Worm (Caenorhabditis elegans) whole organism, L1 larva: Measurements from ENCODE around the gene sto-3.
A peak's percentile ranks its signal among the peaks of the same experiment; 100 is the strongest.

Experiments used
- C04F5.9 ChIP-seq: sonication (generic microtip); optimal IDR thresholded peaks from 2 replicates; lab custom pipeline; 2016; ENCODE audit warnings: missing genetic modification characterization, missing compliant biosample characterization
- C16A3.4 ChIP-seq: fragments of 150-350 bp; optimal IDR thresholded peaks from 2 replicates; lab custom pipeline; 2014; ENCODE audit warnings: missing biosample characterization, missing genetic modification characterization
- C34B4.2 ChIP-seq: sonication (generic microtip); optimal IDR thresholded peaks from 2 replicates; lab custom pipeline; 2017; ENCODE audit warnings: mild to moderate bottlenecking, missing genetic modification characterization, missing compliant biosample characterization
- F16B12.6 ChIP-seq: fragments of 150-350 bp; optimal IDR thresholded peaks from 2 replicates; lab custom pipeline; 2014; ENCODE audit warnings: missing biosample characterization, missing genetic modification characterization
- alr-1 ChIP-seq: fragments of 200-800 bp; sonication (Bioruptor generic); optimal IDR thresholded peaks from 2 replicates; lab custom pipeline; 2018; ENCODE audit warnings: borderline replicate concordance, mild to moderate bottlenecking, missing genetic modification characterization, missing compliant biosample characterization
- aly-2 ChIP-seq: fragments of 150-350 bp; optimal IDR thresholded peaks from 2 replicates; lab custom pipeline; 2014; ENCODE audit warnings: missing biosample characterization, missing genetic modification characterization
- ceh-8 ChIP-seq: fragments of 200-800 bp; sonication (Bioruptor generic); optimal IDR thresholded peaks from 2 replicates; lab custom pipeline; 2018; ENCODE audit warnings: mild to moderate bottlenecking, missing genetic modification characterization, moderate library complexity, missing compliant biosample characterization
- ceh-82 ChIP-seq, 3 experiments: fragments of 150-350 bp in 1 of 3; sonication (generic microtip) in 2 of 3; optimal IDR thresholded peaks; 2 replicates each; lab custom pipeline; 2014 to 2017; ENCODE audit warnings: missing biosample characterization in 3 of 3, missing genetic modification characterization in 3 of 3
- ceh-88 ChIP-seq: fragments of 200-800 bp; sonication (Bioruptor generic); IDR thresholded peaks from 2 replicates; pipeline ENCODE4 v1.3.6; 2022; ENCODE audit warnings: missing genetic modification characterization, missing compliant biosample characterization
- ces-1 ChIP-seq: fragments of 150-350 bp; optimal IDR thresholded peaks from 2 replicates; lab custom pipeline; 2014; ENCODE audit warnings: missing biosample characterization, missing genetic modification reagents, missing genetic modification characterization
- dpl-1 ChIP-seq, 3 experiments: fragments of 150-350 bp in 2 of 3; sonication (generic microtip) in 1 of 3; optimal IDR thresholded peaks; 2 replicates each; lab custom pipeline; 2014 to 2017; ENCODE audit warnings: missing biosample characterization in 3 of 3, missing genetic modification characterization in 3 of 3, missing genetic modification reagents in 3 of 3
- efl-1 ChIP-seq, 4 experiments: fragments of 150-350 bp; optimal IDR thresholded peaks in 3 of 4; peaks in 1 of 4; 1 replicate in 1 of 4; 2 replicates in 3 of 4; lab custom pipeline; 2014; ENCODE audit warnings: missing biosample characterization in 2 of 4, missing genetic modification characterization in 2 of 4, missing genetic modification reagents in 2 of 4
- egl-13 ChIP-seq: sonication (generic microtip); optimal IDR thresholded peaks from 2 replicates; lab custom pipeline; 2016; ENCODE audit warnings: missing genotype, missing genetic modification reagents, missing genetic modification characterization, missing compliant biosample characterization
- egl-27 ChIP-seq, 2 experiments: fragments of 150-350 bp in 1 of 2; sonication (generic microtip); optimal IDR thresholded peaks; 3 replicates each; lab custom pipeline; 2017 to 2018; ENCODE audit warnings: missing biosample characterization in 2 of 2, missing genetic modification characterization in 2 of 2, missing genetic modification reagents in 2 of 2
- elt-2 ChIP-seq: sonication (generic microtip); optimal IDR thresholded peaks from 2 replicates; lab custom pipeline; 2016; ENCODE audit warnings: missing genetic modification characterization, mild to moderate bottlenecking, inconsistent platforms, missing compliant biosample characterization, missing genetic modification reagents
- elt-3 ChIP-seq, 6 experiments: fragments of 150-350 bp in 1 of 6; sonication (generic microtip); optimal IDR thresholded peaks; 2 replicates each; lab custom pipeline; 2017 to 2018; ENCODE audit warnings: missing biosample characterization in 6 of 6, missing genetic modification characterization in 6 of 6, inconsistent platforms in 1 of 6
- ets-5 ChIP-seq: fragments of 200-800 bp; sonication (Bioruptor generic); IDR thresholded peaks from 2 replicates; pipeline ENCODE4 v1.3.6; 2022; ENCODE audit warnings: missing genetic modification characterization, missing compliant biosample characterization
- fkh-4 ChIP-seq: sonication (generic microtip); optimal IDR thresholded peaks from 2 replicates; lab custom pipeline; 2016; ENCODE audit warnings: missing compliant biosample characterization, missing genetic modification characterization, borderline replicate concordance
- grh-1 ChIP-seq: fragments of 200-800 bp; sonication (Bioruptor generic); IDR thresholded peaks from 2 replicates; pipeline ENCODE4 v1.3.6; 2022; ENCODE audit warnings: missing genetic modification reagents, missing genetic modification characterization, missing compliant biosample characterization
- hlh-17 ChIP-seq: fragments of 200-800 bp; sonication (Bioruptor generic); optimal IDR thresholded peaks from 2 replicates; lab custom pipeline; 2018; ENCODE audit warnings: missing genetic modification characterization, mild to moderate bottlenecking, missing compliant biosample characterization, moderate library complexity, borderline replicate concordance
- hlh-4 ChIP-seq: sonication (generic microtip); optimal IDR thresholded peaks from 2 replicates; lab custom pipeline; 2016; ENCODE audit warnings: mild to moderate bottlenecking, missing genetic modification characterization, missing compliant biosample characterization
- hpl-2 ChIP-seq: fragments of 150-350 bp; optimal IDR thresholded peaks from 2 replicates; lab custom pipeline; 2014; ENCODE audit warnings: missing biosample characterization, missing genetic modification reagents, missing genetic modification characterization
- jun-1 ChIP-seq: fragments of 150-350 bp; optimal IDR thresholded peaks from 2 replicates; lab custom pipeline; 2014; ENCODE audit warnings: missing biosample characterization, missing genetic modification reagents, missing genetic modification characterization
- lin-14 ChIP-seq: fragments of 200-800 bp; sonication (Bioruptor generic); optimal IDR thresholded peaks from 2 replicates; lab custom pipeline; 2018; ENCODE audit warnings: mild to moderate bottlenecking, missing genetic modification characterization, moderate library complexity, missing compliant biosample characterization
- lin-15B ChIP-seq: fragments of 150-350 bp; sonication (generic microtip); optimal IDR thresholded peaks from 3 replicates; lab custom pipeline; 2014; ENCODE audit warnings: missing biosample characterization, missing genetic modification characterization
- lin-35 ChIP-seq, 2 experiments: fragments of 150-350 bp; optimal IDR thresholded peaks; 2 replicates each; lab custom pipeline; 2014; ENCODE audit warnings: missing biosample characterization in 2 of 2, missing genetic modification characterization in 2 of 2, missing genetic modification reagents in 2 of 2
- lir-3 ChIP-seq: sonication (generic microtip); optimal IDR thresholded peaks from 2 replicates; lab custom pipeline; 2016; ENCODE audit warnings: mild to moderate bottlenecking, missing genetic modification characterization, moderate library complexity, missing compliant biosample characterization; ENCODE audit not compliant: poor library complexity
- lsy-2 ChIP-seq, 2 experiments: fragments of 150-350 bp; optimal IDR thresholded peaks; 2 replicates each; lab custom pipeline; 2014; ENCODE audit warnings: missing biosample characterization in 2 of 2, missing genetic modification characterization in 2 of 2
- mab-9 ChIP-seq: fragments of 200-800 bp; sonication (Bioruptor generic); IDR thresholded peaks from 2 replicates; pipeline ENCODE4 v1.3.6; 2022; ENCODE audit warnings: missing genetic modification reagents, missing genetic modification characterization, missing compliant biosample characterization
- mdl-1 ChIP-seq, 2 experiments: fragments of 150-350 bp; optimal IDR thresholded peaks; 2 replicates each; lab custom pipeline; 2014 to 2017; ENCODE audit warnings: missing biosample characterization in 2 of 2, missing genetic modification characterization in 2 of 2, inconsistent platforms in 1 of 2
- mep-1 ChIP-seq: fragments of 150-350 bp; optimal IDR thresholded peaks from 2 replicates; lab custom pipeline; 2014; ENCODE audit warnings: missing biosample characterization, missing genetic modification characterization
- nhr-12 ChIP-seq: sonication (generic microtip); optimal IDR thresholded peaks from 2 replicates; lab custom pipeline; 2017; ENCODE audit warnings: missing biosample characterization, missing genetic modification characterization
- nhr-20 ChIP-seq: sonication (generic microtip); optimal IDR thresholded peaks from 2 replicates; lab custom pipeline; 2016; ENCODE audit warnings: mild to moderate bottlenecking, missing genetic modification characterization, missing compliant biosample characterization
- nhr-237 ChIP-seq: fragments of 150-350 bp; optimal IDR thresholded peaks from 2 replicates; lab custom pipeline; 2014; ENCODE audit warnings: missing biosample characterization, missing genetic modification characterization
- nhr-28 ChIP-seq: fragments of 150-350 bp; optimal IDR thresholded peaks from 2 replicates; lab custom pipeline; 2014; ENCODE audit warnings: missing biosample characterization, missing genetic modification characterization
- nhr-47 ChIP-seq: sonication (generic microtip); optimal IDR thresholded peaks from 2 replicates; lab custom pipeline; 2016; ENCODE audit warnings: mild to moderate bottlenecking, missing genetic modification characterization, moderate library complexity, missing compliant biosample characterization
- nhr-76 ChIP-seq: sonication (generic microtip); optimal IDR thresholded peaks from 2 replicates; lab custom pipeline; 2017; ENCODE audit warnings: missing biosample characterization, missing genetic modification characterization
- nhr-77 ChIP-seq: fragments of 150-350 bp; optimal IDR thresholded peaks from 2 replicates; lab custom pipeline; 2014; ENCODE audit warnings: missing biosample characterization, missing genetic modification characterization
- nhr-84 ChIP-seq: sonication (generic microtip); optimal IDR thresholded peaks from 2 replicates; lab custom pipeline; 2017; ENCODE audit warnings: missing biosample characterization, missing genetic modification characterization
- pax-3 ChIP-seq: fragments of 200-800 bp; sonication (Bioruptor generic); optimal IDR thresholded peaks from 2 replicates; lab custom pipeline; 2018; ENCODE audit warnings: mild to moderate bottlenecking, missing genetic modification characterization, moderate library complexity, missing compliant biosample characterization
- snpc-4 ChIP-seq: fragments of 150-350 bp; optimal IDR thresholded peaks from 2 replicates; lab custom pipeline; 2014; ENCODE audit warnings: missing biosample characterization, missing genetic modification characterization
- snu-23 ChIP-seq: sonication (generic microtip); optimal IDR thresholded peaks from 2 replicates; lab custom pipeline; 2016; ENCODE audit warnings: missing genetic modification characterization, missing compliant biosample characterization
- sox-4 ChIP-seq: sonication (generic microtip); optimal IDR thresholded peaks from 2 replicates; lab custom pipeline; 2016; ENCODE audit warnings: missing genetic modification characterization, missing compliant biosample characterization
- sptf-1 ChIP-seq: fragments of 150-350 bp; optimal IDR thresholded peaks from 2 replicates; lab custom pipeline; 2014; ENCODE audit warnings: missing biosample characterization, missing genetic modification characterization
- sup-37 ChIP-seq: fragments of 200-800 bp; sonication (Bioruptor generic); optimal IDR thresholded peaks from 2 replicates; lab custom pipeline; 2018; ENCODE audit warnings: mild to moderate bottlenecking, missing genetic modification characterization, missing compliant biosample characterization
- swsn-7 ChIP-seq: sonication (generic microtip); optimal IDR thresholded peaks from 2 replicates; lab custom pipeline; 2016; ENCODE audit warnings: missing genetic modification characterization, missing compliant biosample characterization
- tlp-1 ChIP-seq: fragments of 150-350 bp; optimal IDR thresholded peaks from 2 replicates; lab custom pipeline; 2014; ENCODE audit warnings: missing biosample characterization, missing genetic modification characterization
- unc-86 ChIP-seq: sonication (generic microtip); optimal IDR thresholded peaks from 2 replicates; lab custom pipeline; 2016; ENCODE audit warnings: missing genetic modification characterization, missing compliant biosample characterization
- unc-98 ChIP-seq: fragments of 200-800 bp; sonication (Bioruptor generic); IDR thresholded peaks from 2 replicates; pipeline ENCODE4 v1.3.6; 2022; ENCODE audit warnings: missing genetic modification characterization, missing compliant biosample characterization
- xbp-1 ChIP-seq: sonication (generic microtip); optimal IDR thresholded peaks from 2 replicates; lab custom pipeline; 2016; ENCODE audit warnings: missing genetic modification characterization, missing compliant biosample characterization

Gene sto-3

DNA sequence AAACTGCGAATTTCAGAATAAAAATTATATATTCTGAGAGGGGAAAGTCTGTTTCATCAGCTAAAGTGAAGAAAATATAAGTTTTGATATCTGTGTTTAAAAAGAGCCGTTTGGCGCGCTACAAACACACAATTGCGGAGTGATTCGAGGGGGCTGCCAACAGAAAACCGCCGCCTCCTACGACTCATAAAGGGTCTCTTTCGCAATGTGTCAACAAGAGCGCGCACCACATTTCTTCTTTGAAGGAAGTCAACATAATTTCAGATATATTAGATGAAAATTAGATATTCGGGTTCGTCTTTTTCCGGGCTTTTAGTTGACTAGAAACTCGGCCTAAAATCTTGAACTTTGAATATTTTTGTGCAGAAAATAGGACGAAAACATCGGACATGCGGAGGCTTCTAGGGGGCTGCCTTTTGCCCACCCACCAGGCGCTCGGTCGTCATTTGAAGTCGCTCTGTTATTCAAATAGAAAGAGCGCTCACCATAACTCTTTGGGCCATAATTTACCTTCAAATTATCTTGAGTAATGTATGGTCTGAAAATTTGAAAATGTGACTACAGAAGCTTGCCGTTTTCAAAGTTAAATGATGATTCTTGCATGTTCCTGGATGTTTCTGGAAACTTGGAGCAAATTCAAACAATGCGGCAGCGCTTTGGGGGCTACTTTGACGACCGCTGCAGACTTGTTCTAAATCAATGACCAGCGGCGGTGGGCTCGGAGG is 16.0 kb downstream of the sto-3 start (continued):
- TF ChIP-seq mdl-1 (tag; optimal IDR thresholded peaks at IDR 0.05; lab: Kevin White, UChicago) = peak in 1 of 2 experiments; percentile 43
- peak; percentile 95 for TF ChIP-seq snu-23 (GFP tag; lab: Kevin White, UChicago)
- peak; percentile 75 for TF ChIP-seq mep-1 (tag; lab: Kevin White, UChicago)
- peak; percentile 99 for TF ChIP-seq pax-3 (tag; lab: Kevin White, UChicago)
- TF ChIP-seq nhr-76 (tag; lab: Kevin White, UChicago) = peak; percentile 67
- TF ChIP-seq elt-2 (tag; lab: Kevin White, UChicago) = peak; percentile 89
- peak; percentile 99 for TF ChIP-seq nhr-47 (tag; lab: Kevin White, UChicago)
- peak; percentile 94 for TF ChIP-seq hpl-2 (GFP tag; lab: Kevin White, UChicago)
- peak; percentile 88 for TF ChIP-seq sup-37 (GFP tag; lab: Kevin White, UChicago)
- peak; percentile 98 for TF ChIP-seq unc-86 (tag; lab: Kevin White, UChicago)
- TF ChIP-seq tlp-1 (tag; lab: Kevin White, UChicago) = no peak
- peak; percentile 43 for TF ChIP-seq aly-2 (tag; lab: Kevin White, UChicago)
- peak; percentile 72 to 78 for TF ChIP-seq lsy-2 (tag; optimal IDR thresholded peaks at IDR 0.05; lab: Kevin White, UChicago)
- TF ChIP-seq nhr-237 (tag; lab: Kevin White, UChicago) = peak; percentile 76
- TF ChIP-seq hlh-4 (tag; lab: Kevin White, UChicago) = peak; percentile 28
- TF ChIP-seq elt-3 (tag; optimal IDR thresholded peaks at IDR 0.05; lab: Kevin White, UChicago) = peak in 4 of 6 experiments; percentile 17 to 94 (median 60)
- no peak for TF ChIP-seq nhr-12
- TF ChIP-seq nhr-28 (tag; lab: Kevin White, UChicago) = no peak
- peak; percentile 89 for TF ChIP-seq sox-4 (tag; lab: Kevin White, UChicago)
- TF ChIP-seq ceh-82 (tag; optimal IDR thresholded peaks at IDR 0.05; lab: Kevin White, UChicago) = peak; percentile 51 to 70 (median 63)
- TF ChIP-seq sptf-1 (tag; lab: Kevin White, UChicago) = no peak
- TF ChIP-seq fkh-4 (tag; lab: Kevin White, UChicago) = peak; percentile 70
- TF ChIP-seq dpl-1 (GFP tag; optimal IDR thresholded peaks at IDR 0.05; lab: Kevin White, UChicago) = peak; percentile 66 to 75 (median 69)
- TF ChIP-seq jun-1 (tag; lab: Kevin White, UChicago) = peak; percentile 31
- peak in 1 of 2 experiments; percentile 99 for TF ChIP-seq egl-27 (tag; optimal IDR thresholded peaks at IDR 0.05; lab: Kevin White, UChicago)
- peak; percentile 95; the same call in 1 of the 2 replicates for TF ChIP-seq ets-5 (GFP tag; lab: Robert Waterston, UW)
- TF ChIP-seq hlh-17 = peak; percentile 86
- peak; percentile 88 for TF ChIP-seq ceh-88 (GFP tag; lab: Robert Waterston, UW)
- peak; percentile 65 for TF ChIP-seq lir-3 (tag; lab: Kevin White, UChicago)
- TF ChIP-seq unc-98 (GFP tag; lab: Robert Waterston, UW) = peak; percentile 66
- TF ChIP-seq C16A3.4 = peak; percentile 46
- peak; percentile 80 for TF ChIP-seq ceh-8
- peak; percentile 35 to 81 for TF ChIP-seq lin-35 (GFP tag; optimal IDR thresholded peaks at IDR 0.05; lab: Kevin White, UChicago)
- TF ChIP-seq lin-14 = peak; percentile 93
- TF ChIP-seq egl-13 (tag; lab: Kevin White, UChicago) = peak; percentile 96
- TF ChIP-seq nhr-20 (tag; lab: Kevin White, UChicago) = peak; percentile 94
- peak; percentile 68 for TF ChIP-seq C04F5.9 (tag; lab: Kevin White, UChicago)
- TF ChIP-seq C34B4.2 (tag; lab: Kevin White, UChicago) = peak; percentile 76
- TF ChIP-seq F16B12.6 (tag; lab: Kevin White, UChicago) = no peak
- TF ChIP-seq swsn-7 (tag; lab: Kevin White, UChicago) = peak; percentile 97
- TF ChIP-seq alr-1 = no peak
- TF ChIP-seq nhr-77 (tag; lab: Kevin White, UChicago) = peak; percentile 56
- peak; percentile 79 for TF ChIP-seq mab-9
- TF ChIP-seq xbp-1 = peak; percentile 91
- peak; percentile 38 for TF ChIP-seq ces-1 (GFP tag; lab: Kevin White, UChicago)
- no peak for TF ChIP-seq nhr-84
- peak; percentile 66 for TF ChIP-seq snpc-4
- peak; percentile 10 for TF ChIP-seq lin-15B (tag; lab: Kevin White, UChicago)
- peak; percentile 94 for TF ChIP-seq grh-1 (GFP tag; lab: Robert Waterston, UW)
- TF ChIP-seq efl-1 (optimal IDR thresholded peaks at IDR 0.05; lab: Kevin White, UChicago) = peak; percentile 55 to 65
- TF ChIP-seq efl-1 (GFP tag; optimal IDR thresholded peaks at IDR 0.05 in 1 of 2; lab: Kevin White, UChicago) = peak; percentile 21 to 97
- TF ChIP-seq, all 84 proteins: peak for 69
